Worm (Caenorhabditis elegans): Measurements from ENCODE around the gene nhr-229.

nhr-229 gene

DNA sequence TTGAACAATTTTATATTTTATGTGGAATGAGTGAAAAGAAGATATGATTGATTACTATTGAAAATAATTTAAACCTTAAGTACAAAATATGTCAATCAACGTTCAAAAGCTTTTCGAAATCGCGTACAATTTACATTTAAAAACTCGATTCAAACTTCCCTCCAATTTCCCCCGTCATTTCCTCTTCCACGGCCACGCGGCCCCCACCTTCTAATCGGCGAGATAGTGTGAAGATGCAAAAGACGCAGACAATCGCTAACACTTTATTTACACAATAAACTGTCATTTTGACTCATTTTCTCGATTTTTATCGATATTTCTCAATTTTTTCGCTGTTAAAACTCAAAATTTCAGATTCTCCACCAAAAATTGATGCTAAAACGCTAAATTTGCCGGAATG is 35.0 kb downstream of the nhr-229 start, which contains the start of gene rom-4 (continued):
- TF ChIP-seq lim-6 (tag; optimal IDR thresholded peaks at IDR 0.05) (peak; percentile 66), fkh-6 (tag; optimal IDR thresholded peaks at IDR 0.05) (no peak), sox-4 (tag; optimal IDR thresholded peaks at IDR 0.05) (no peak), T23F11.4 (GFP tag; optimal IDR thresholded peaks at IDR 0.05) (no peak), sdc-2 (tag; optimal IDR thresholded peaks at IDR 0.05) (peak; percentile 10), Y22D7AL.16 (tag; optimal IDR thresholded peaks at IDR 0.05) (no peak), F13H6.1 (tag; optimal IDR thresholded peaks at IDR 0.05) (peak; percentile 15)

DNA sequence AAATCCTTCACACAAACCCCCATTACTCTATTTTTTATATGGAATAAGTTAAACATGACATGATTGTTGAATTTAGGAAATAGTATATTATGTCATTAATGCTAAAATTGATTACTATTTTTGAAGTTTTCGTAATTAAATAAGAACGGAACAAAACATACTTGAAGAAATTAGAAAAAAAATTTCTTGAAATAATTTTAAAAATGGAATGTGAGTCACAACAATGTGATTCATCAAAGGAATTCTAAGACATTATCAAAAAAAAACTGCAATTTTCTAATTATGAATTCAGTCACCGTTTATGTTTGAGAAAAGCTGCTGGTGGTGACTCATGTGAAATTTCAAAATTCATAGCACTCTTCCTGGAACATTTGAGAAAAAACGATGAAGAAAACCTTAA is 42.0 kb downstream of the nhr-229 start, which contains the start of gene nccd-1:
nccd-1 (plus strand) TSS at position 301 of the 400 bp plus-strand sequence.
- TF ChIP-seq nhr-11 (tag; optimal IDR thresholded peaks at IDR 0.05) (no peak), lin-11 (tag; optimal IDR thresholded peaks at IDR 0.05) (no peak), unc-3 (GFP tag; conservative IDR thresholded peaks at IDR 0.05) (no peak), unc-3 (tag; optimal IDR thresholded peaks at IDR 0.05) (no peak), C08G9.2 (tag; optimal IDR thresholded peaks at IDR 0.05) (no peak), ztf-16 (tag; optimal IDR thresholded peaks at IDR 0.05) (no peak), nhr-232 (tag; optimal IDR thresholded peaks at IDR 0.05) (no peak), eyg-1 (tag; optimal IDR thresholded peaks at IDR 0.05) (no peak)

Data from whole organism, late embryonic.